Worm (Caenorhabditis elegans) whole organism, L2 larva: ENCODE data around the gene ZK1236.5.

ENCODE experiments used
- C34F6.9 ChIP-seq: fragments of 150-350 bp; optimal IDR thresholded peaks from 2 replicates; lab custom pipeline; 2014; ENCODE audit warnings: missing biosample characterization, missing genetic modification characterization
- R02D3.7 ChIP-seq: fragments of 150-350 bp; optimal IDR thresholded peaks from 2 replicates; lab custom pipeline; 2014; ENCODE audit warnings: missing biosample characterization, missing genetic modification characterization
- Y55F3AM.14 ChIP-seq: fragments of 200-800 bp; sonication (Bioruptor generic); optimal IDR thresholded peaks from 2 replicates; lab custom pipeline; 2018; ENCODE audit warnings: mild to moderate bottlenecking, missing genetic modification characterization, missing compliant biosample characterization
- ZK546.5 ChIP-seq: sonication (generic microtip); optimal IDR thresholded peaks from 2 replicates; lab custom pipeline; 2017; ENCODE audit warnings: missing biosample characterization, missing genetic modification characterization
- alr-1 ChIP-seq: fragments of 150-350 bp; optimal IDR thresholded peaks from 2 replicates; lab custom pipeline; 2014; ENCODE audit warnings: missing biosample characterization, missing genetic modification characterization
- aly-2 ChIP-seq: fragments of 150-350 bp; optimal IDR thresholded peaks from 2 replicates; lab custom pipeline; 2014; ENCODE audit warnings: missing biosample characterization, missing genetic modification characterization
- ama-1 ChIP-seq: fragments of 150-350 bp; optimal IDR thresholded peaks from 2 replicates; lab custom pipeline; 2018; ENCODE audit warnings: inconsistent platforms
- blmp-1 ChIP-seq: sonication (generic microtip); optimal IDR thresholded peaks from 2 replicates; lab custom pipeline; 2017; ENCODE audit warnings: missing genetic modification characterization, mild to moderate bottlenecking, missing compliant biosample characterization, antibody characterized with exemption, moderate library complexity; ENCODE audit not compliant: insufficient read depth
- ceh-16 ChIP-seq: fragments of 150-350 bp; optimal IDR thresholded peaks from 2 replicates; lab custom pipeline; 2014; ENCODE audit warnings: missing biosample characterization, missing genetic modification characterization
- ceh-82 ChIP-seq: fragments of 150-350 bp; optimal IDR thresholded peaks from 2 replicates; lab custom pipeline; 2014; ENCODE audit warnings: missing biosample characterization, missing genetic modification characterization
- crh-2 ChIP-seq: sonication (generic microtip); optimal IDR thresholded peaks from 2 replicates; lab custom pipeline; 2017; ENCODE audit warnings: missing biosample characterization, missing genetic modification characterization
- dmd-4 ChIP-seq: sonication (generic microtip); optimal IDR thresholded peaks from 2 replicates; lab custom pipeline; 2017; ENCODE audit warnings: missing biosample characterization, missing genetic modification characterization
- egl-27 ChIP-seq: sonication (generic microtip); optimal IDR thresholded peaks from 3 replicates; lab custom pipeline; 2017; ENCODE audit warnings: missing biosample characterization, missing genetic modification reagents, missing genetic modification characterization
- elt-1 ChIP-seq: fragments of 150-350 bp; optimal IDR thresholded peaks from 2 replicates; lab custom pipeline; 2014; ENCODE audit warnings: missing biosample characterization, missing genetic modification characterization
- elt-3 ChIP-seq: sonication (generic microtip); optimal IDR thresholded peaks from 2 replicates; lab custom pipeline; 2017; ENCODE audit warnings: missing biosample characterization, missing genetic modification characterization
- fos-1 ChIP-seq: fragments of 150-350 bp; optimal IDR thresholded peaks from 2 replicates; lab custom pipeline; 2014; ENCODE audit warnings: missing biosample characterization, missing genetic modification characterization
- gmeb-1 ChIP-seq: fragments of 150-350 bp; optimal IDR thresholded peaks from 2 replicates; lab custom pipeline; 2014; ENCODE audit warnings: missing biosample characterization, missing genetic modification characterization
- lin-11 ChIP-seq: fragments of 150-350 bp; sonication (generic microtip); optimal IDR thresholded peaks from 2 replicates; lab custom pipeline; 2014; ENCODE audit warnings: missing biosample characterization, missing genetic modification characterization, inconsistent platforms, mixed read lengths
- lin-13 ChIP-seq: fragments of 150-350 bp; optimal IDR thresholded peaks from 2 replicates; lab custom pipeline; 2014; ENCODE audit warnings: missing biosample characterization, missing genetic modification reagents, missing genetic modification characterization
- lin-39 ChIP-seq: fragments of 150-350 bp; optimal IDR thresholded peaks from 2 replicates; lab custom pipeline; 2014; ENCODE audit warnings: missing biosample characterization, missing genetic modification reagents, missing genetic modification characterization
- lsy-2 ChIP-seq, 2 experiments: fragments of 150-350 bp in 1 of 2; sonication (generic microtip) in 1 of 2; optimal IDR thresholded peaks; 2 replicates each; lab custom pipeline; 2014 to 2017; ENCODE audit warnings: missing biosample characterization in 2 of 2, missing genetic modification characterization in 2 of 2
- mab-5 ChIP-seq: fragments of 150-350 bp; optimal IDR thresholded peaks from 2 replicates; lab custom pipeline; 2014; ENCODE audit warnings: missing biosample characterization, missing genetic modification characterization
- mbf-1 ChIP-seq: sonication (generic microtip); optimal IDR thresholded peaks from 2 replicates; lab custom pipeline; 2017; ENCODE audit warnings: missing biosample characterization, missing genetic modification characterization
- mdl-1 ChIP-seq, 2 experiments: fragments of 150-350 bp in 1 of 2; sonication (generic microtip) in 1 of 2; optimal IDR thresholded peaks; 2 replicates each; lab custom pipeline; 2017; ENCODE audit warnings: missing biosample characterization in 2 of 2, missing genetic modification characterization in 2 of 2
- nhr-10 ChIP-seq: sonication (generic microtip); optimal IDR thresholded peaks from 2 replicates; lab custom pipeline; 2017; ENCODE audit warnings: missing biosample characterization, missing genetic modification characterization
- nhr-11 ChIP-seq: fragments of 150-350 bp; optimal IDR thresholded peaks from 2 replicates; lab custom pipeline; 2014; ENCODE audit warnings: missing biosample characterization, missing genetic modification characterization
- nhr-129 ChIP-seq: fragments of 150-350 bp; optimal IDR thresholded peaks from 2 replicates; lab custom pipeline; 2014; ENCODE audit warnings: missing biosample characterization, missing genetic modification characterization
- nhr-21 ChIP-seq: fragments of 150-350 bp; optimal IDR thresholded peaks from 2 replicates; lab custom pipeline; 2014; ENCODE audit warnings: missing biosample characterization, missing genetic modification characterization
- nhr-23 ChIP-seq: fragments of 150-350 bp; optimal IDR thresholded peaks from 2 replicates; lab custom pipeline; 2014; ENCODE audit warnings: missing biosample characterization, missing genetic modification reagents, missing genetic modification characterization
- nhr-237 ChIP-seq: fragments of 150-350 bp; optimal IDR thresholded peaks from 2 replicates; lab custom pipeline; 2014; ENCODE audit warnings: missing biosample characterization, missing genetic modification characterization
- nhr-6 ChIP-seq: fragments of 150-350 bp; optimal IDR thresholded peaks from 2 replicates; lab custom pipeline; 2014; ENCODE audit warnings: missing biosample characterization, missing genetic modification characterization
- nhr-77 ChIP-seq: fragments of 150-350 bp; optimal IDR thresholded peaks from 2 replicates; lab custom pipeline; 2014; ENCODE audit warnings: missing biosample characterization, missing genetic modification characterization
- peb-1 ChIP-seq: fragments of 150-350 bp; optimal IDR thresholded peaks from 2 replicates; lab custom pipeline; 2014; ENCODE audit warnings: missing biosample characterization, missing genetic modification characterization
- sem-4 ChIP-seq: fragments of 150-350 bp; optimal IDR thresholded peaks from 2 replicates; lab custom pipeline; 2014; ENCODE audit warnings: missing biosample characterization, missing genetic modification reagents, missing genetic modification characterization
- skn-1 ChIP-seq: sonication (generic microtip); optimal IDR thresholded peaks from 2 replicates; lab custom pipeline; 2017; ENCODE audit warnings: missing biosample characterization, missing genetic modification characterization
- sma-3 ChIP-seq: sonication (generic microtip); optimal IDR thresholded peaks from 2 replicates; lab custom pipeline; 2016; ENCODE audit warnings: missing genetic modification reagents, missing genetic modification characterization, missing compliant biosample characterization
- snpc-4 ChIP-seq: fragments of 150-350 bp; optimal IDR thresholded peaks from 2 replicates; lab custom pipeline; 2014; ENCODE audit warnings: missing biosample characterization, missing genetic modification characterization
- unc-39 ChIP-seq: fragments of 150-350 bp; optimal IDR thresholded peaks from 2 replicates; lab custom pipeline; 2014; ENCODE audit warnings: missing biosample characterization, missing genetic modification characterization
- unc-62 ChIP-seq: fragments of 150-350 bp; optimal IDR thresholded peaks from 2 replicates; lab custom pipeline; 2014; ENCODE audit warnings: missing biosample characterization, missing genetic modification reagents, missing genetic modification characterization
- zag-1 ChIP-seq: fragments of 150-350 bp; optimal IDR thresholded peaks from 2 replicates; lab custom pipeline; 2014; ENCODE audit warnings: missing biosample characterization, missing genetic modification characterization
- ztf-1 ChIP-seq: fragments of 200-800 bp; sonication (Bioruptor generic); conservative IDR thresholded peaks from 2 replicates; pipeline ENCODE4 v1.3.6; 2022; ENCODE audit warnings: missing genetic modification characterization, missing compliant biosample characterization
- ztf-11 ChIP-seq: sonication (generic microtip); optimal IDR thresholded peaks from 2 replicates; lab custom pipeline; 2017; ENCODE audit warnings: missing biosample characterization, missing genetic modification characterization

ZK1236.5 gene

DNA sequence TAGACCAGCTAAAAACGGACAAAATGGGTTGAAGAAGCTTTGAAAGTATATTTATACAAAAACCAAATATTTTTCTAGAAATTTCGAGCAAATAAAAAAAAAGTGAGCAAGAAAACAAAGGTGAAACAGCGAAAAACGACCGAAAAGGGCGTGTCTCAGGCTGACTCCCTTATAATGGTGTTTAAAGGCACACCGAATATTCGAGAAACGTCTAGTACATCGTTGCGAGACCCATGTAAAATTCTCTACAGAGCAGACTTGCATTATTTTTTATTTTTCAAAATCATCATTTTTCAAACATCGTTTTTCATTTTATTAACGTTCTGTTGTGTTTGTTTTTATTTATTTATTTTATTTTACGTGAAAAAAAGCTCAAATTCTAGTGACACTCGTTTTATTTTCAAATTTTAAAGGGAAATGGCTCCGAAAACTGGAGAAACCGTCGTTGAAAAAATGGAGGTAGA, 15.0 kb upstream of the ZK1236.5 start, which contains the start of gene rpn-3 (continued):
- TF ChIP-seq ztf-11 (tag; lab: Kevin White, UChicago) = no peak

DNA sequence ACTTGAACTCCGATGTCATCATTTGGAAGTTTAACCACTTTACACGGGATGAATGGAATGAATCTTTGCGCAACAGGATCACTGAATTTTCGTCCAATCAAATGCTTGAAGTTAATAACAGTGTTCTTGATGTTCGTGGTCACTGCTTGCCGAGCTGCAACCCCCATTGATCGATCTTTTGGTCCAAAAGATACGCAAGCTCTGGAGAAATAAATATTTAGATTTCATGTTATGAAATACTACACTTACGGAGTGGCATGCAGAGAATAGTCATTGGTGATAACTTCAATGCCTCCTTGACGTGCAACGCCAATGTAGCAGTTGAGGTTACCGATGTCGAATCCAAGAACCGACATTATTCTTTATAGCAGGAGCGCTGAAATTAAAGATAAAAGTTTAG, 14.5 kb upstream of the ZK1236.5 start, which contains the start of gene hsp-110:
TSS of gene hsp-110 (minus strand) at position 376 of the 400 bp plus-strand sequence.
- no peak for TF ChIP-seq Y55F3AM.14

DNA sequence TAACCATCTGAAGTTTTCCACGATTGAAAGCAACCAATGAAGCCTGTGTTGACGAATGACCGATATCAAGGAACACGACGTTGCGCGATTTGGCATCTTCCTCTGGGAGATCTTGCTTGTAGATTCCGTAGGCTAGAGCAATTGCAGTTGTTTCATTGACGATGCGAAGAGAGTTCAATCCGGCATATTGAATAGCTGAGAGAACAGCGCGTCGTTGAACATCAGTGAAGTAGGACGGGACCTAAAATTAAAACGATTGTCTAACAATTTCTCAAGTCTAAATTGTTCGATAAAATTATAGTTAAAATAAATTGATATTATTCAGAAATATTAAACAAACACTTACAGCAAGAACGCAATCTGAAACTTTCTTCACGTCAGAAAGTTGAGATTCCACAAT, 14.0 kb upstream of the ZK1236.5 start:
- TF ChIP-seq snpc-4 (tag; lab: Kevin White, UChicago) (no peak), zag-1 (no peak), sem-4 (tag; lab: Kevin White, UChicago) (no peak), nhr-21 (tag; lab: Kevin White, UChicago) (no peak), gmeb-1 (tag; lab: Kevin White, UChicago) (no peak), mab-5 (tag; lab: Kevin White, UChicago) (no peak), nhr-10 (tag; lab: Kevin White, UChicago) (no peak), nhr-77 (tag; lab: Kevin White, UChicago) (no peak), lin-13 (GFP tag; lab: Kevin White, UChicago) (no peak), nhr-23 (tag; lab: Kevin White, UChicago) (no peak), blmp-1 (no peak), elt-1 (tag; lab: Kevin White, UChicago) (no peak), aly-2 (no peak)

DNA sequence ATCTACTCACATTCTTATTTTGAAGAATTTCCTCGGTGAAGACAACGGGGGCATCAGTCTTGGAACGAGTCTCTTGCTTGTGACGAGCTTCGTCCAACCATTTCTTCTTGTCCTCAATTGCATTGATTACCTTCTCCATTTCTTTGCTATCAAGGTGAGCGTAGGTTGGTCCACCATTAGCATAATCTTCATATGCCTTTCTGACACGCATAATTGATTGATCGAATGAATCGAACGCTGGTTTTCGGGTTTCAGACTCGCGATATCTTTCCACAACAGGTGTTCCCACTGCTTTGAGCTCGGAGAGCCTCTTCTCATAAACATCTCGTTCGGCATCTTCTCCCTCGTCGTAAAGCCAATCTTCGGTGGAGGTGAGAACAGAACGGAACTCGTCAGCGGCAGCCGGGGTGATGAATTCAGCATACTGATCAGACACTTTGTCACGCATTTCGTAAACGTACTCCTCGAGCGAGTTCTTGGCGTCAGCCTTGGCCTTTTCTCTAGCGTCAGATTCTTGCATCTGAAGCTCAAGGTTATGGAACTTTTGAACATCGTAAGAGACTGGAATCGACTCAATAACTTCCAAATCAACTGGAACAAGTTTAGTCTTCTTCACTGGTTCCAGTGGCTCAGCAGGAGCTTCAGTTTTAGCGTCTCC, 12.5 kb upstream of the ZK1236.5 start:
- TF ChIP-seq lsy-2 (tag; optimal IDR thresholded peaks at IDR 0.05; lab: Kevin White, UChicago) (no peak), nhr-6 (tag; lab: Kevin White, UChicago) (no peak), C34F6.9 (tag; lab: Kevin White, UChicago) (no peak), nhr-21 (tag; lab: Kevin White, UChicago) (no peak), ama-1 (lab: Kevin White, UChicago) (peak; percentile 72), lin-39 (tag; lab: Kevin White, UChicago) (no peak), dmd-4 (no peak), ztf-11 (tag; lab: Kevin White, UChicago) (no peak), sem-4 (tag; lab: Kevin White, UChicago) (no peak), egl-27 (tag; lab: Kevin White, UChicago) (no peak), crh-2 (tag; lab: Kevin White, UChicago) (no peak), mdl-1 (tag; optimal IDR thresholded peaks at IDR 0.05; lab: Kevin White, UChicago) (no peak), lin-11 (peak; percentile 28), peb-1 (no peak)

DNA sequence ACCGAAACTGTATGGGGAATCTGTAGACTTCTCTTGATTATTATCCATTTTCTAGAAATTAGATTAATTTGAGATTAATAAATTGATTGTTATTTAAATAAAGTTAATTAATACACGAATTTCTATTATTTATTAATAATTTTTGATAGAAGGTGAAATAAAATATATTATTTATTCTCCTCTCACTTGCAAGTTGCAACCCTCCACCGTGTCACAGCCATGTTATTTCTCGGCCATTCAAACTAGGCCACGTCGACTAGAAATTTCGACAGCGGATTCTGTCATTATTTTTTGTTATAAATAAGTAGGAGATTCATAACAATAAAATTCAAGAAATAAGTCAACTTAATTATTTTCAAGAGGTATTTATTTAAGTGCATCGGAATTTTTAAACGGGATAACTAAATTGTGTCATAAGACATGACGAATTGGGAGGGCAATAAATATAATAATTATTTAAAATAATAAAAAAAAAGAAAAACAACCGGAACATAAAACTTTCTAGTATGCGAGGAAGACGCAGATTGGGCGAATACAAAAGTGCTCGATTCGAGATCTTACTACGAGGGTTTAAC, 11.6 kb upstream of the ZK1236.5 start, which contains the start of gene ufbp-1:
TSS of gene ufbp-1 (minus strand) at position 51 of the 575 bp plus-strand sequence.
- TF ChIP-seq R02D3.7 (no peak), alr-1 (tag; lab: Kevin White, UChicago) (no peak), dmd-4 (no peak), snpc-4 (tag; lab: Kevin White, UChicago) (no peak), unc-39 (no peak), egl-27 (tag; lab: Kevin White, UChicago) (no peak), unc-62 (GFP tag; lab: Kevin White, UChicago) (no peak), ztf-11 (tag; lab: Kevin White, UChicago) (no peak), mbf-1 (tag; lab: Kevin White, UChicago) (no peak), lin-39 (tag; lab: Kevin White, UChicago) (no peak), nhr-237 (no peak), ztf-1 (GFP tag; lab: Robert Waterston, UW) (no peak), C34F6.9 (tag; lab: Kevin White, UChicago) (peak; percentile 93), elt-1 (tag; lab: Kevin White, UChicago) (no peak), nhr-21 (tag; lab: Kevin White, UChicago) (no peak), nhr-77 (tag; lab: Kevin White, UChicago) (no peak), gmeb-1 (tag; lab: Kevin White, UChicago) (peak; percentile 66), lsy-2 (tag; optimal IDR thresholded peaks at IDR 0.05; lab: Kevin White, UChicago) (peak in 1 of 2 experiments; percentile 89), peb-1 (no peak), mdl-1 (tag; optimal IDR thresholded peaks at IDR 0.05; lab: Kevin White, UChicago) (no peak), nhr-23 (tag; lab: Kevin White, UChicago) (no peak), fos-1 (tag; lab: Kevin White, UChicago) (peak; percentile 33), blmp-1 (no peak), elt-3 (tag; lab: Kevin White, UChicago) (no peak), nhr-11 (tag; lab: Kevin White, UChicago) (no peak), crh-2 (tag; lab: Kevin White, UChicago) (peak; percentile 96), nhr-129 (tag; lab: Kevin White, UChicago) (peak; percentile 25), ZK546.5 (tag; lab: Kevin White, UChicago) (no peak), skn-1 (tag; lab: Kevin White, UChicago) (peak; percentile 94), nhr-10 (tag; lab: Kevin White, UChicago) (no peak), aly-2 (no peak), ceh-16 (tag; lab: Kevin White, UChicago) (no peak), sma-3 (peak; percentile 35), lin-11 (peak; percentile 18), ceh-82 (tag; lab: Kevin White, UChicago) (no peak)
